Fruit fly (Drosophila melanogaster) whole organism, embryonic: Measurements from ENCODE around the gene Tpr2.
A peak's percentile ranks its signal among the peaks of the same experiment; 100 is the strongest.

Source experiments
- Awh ChIP-seq: fragments of 200-800 bp; sonication (Bioruptor generic); IDR thresholded peaks from 2 replicates; pipeline ENCODE4, ENCODE4 v1.3.6; 2022; ENCODE audit warnings: missing biosample characterization, missing genetic modification characterization
- CG11247 ChIP-seq: fragments of 200-800 bp; sonication (Bioruptor generic); IDR thresholded peaks from 2 replicates; pipeline ENCODE4 v1.3.6; 2022; ENCODE audit warnings: missing biosample characterization, missing genetic modification characterization
- CG14965 ChIP-seq: fragments of 200-800 bp; sonication (Bioruptor generic); optimal IDR thresholded peaks from 2 replicates; lab custom pipeline; 2016; ENCODE audit warnings: missing biosample characterization, missing genetic modification characterization, borderline replicate concordance
- CG15269 ChIP-seq: fragments of 200-800 bp; sonication (Bioruptor generic); optimal IDR thresholded peaks from 2 replicates; lab custom pipeline; 2018; ENCODE audit warnings: missing biosample characterization, mild to moderate bottlenecking, missing genetic modification characterization, moderate library complexity
- CG15601 ChIP-seq: fragments of 200-800 bp; sonication (Bioruptor generic); optimal IDR thresholded peaks from 3 replicates; lab custom pipeline; 2019; ENCODE audit warnings: missing biosample characterization, mild to moderate bottlenecking, missing genetic modification characterization, moderate library complexity
- CG15696 ChIP-seq: fragments of 200-800 bp; sonication (Bioruptor generic); optimal IDR thresholded peaks from 2 replicates; lab custom pipeline; 2019; ENCODE audit warnings: missing biosample characterization, mild to moderate bottlenecking, missing genetic modification characterization, moderate library complexity
- CG16815 ChIP-seq: fragments of 200-800 bp; sonication (Bioruptor generic); optimal IDR thresholded peaks from 3 replicates; lab custom pipeline; 2017; ENCODE audit warnings: missing biosample characterization, mild to moderate bottlenecking, missing genetic modification characterization
- CG17186 ChIP-seq: fragments of 200-800 bp; sonication (Bioruptor generic); optimal IDR thresholded peaks from 3 replicates; lab custom pipeline; 2017; ENCODE audit warnings: missing biosample characterization, missing genetic modification reagents, missing genetic modification characterization
- CG17385 ChIP-seq: fragments of 200-800 bp; sonication (Bioruptor generic); optimal IDR thresholded peaks from 3 replicates; lab custom pipeline; 2018; ENCODE audit warnings: missing biosample characterization, mild to moderate bottlenecking, missing genetic modification characterization
- CG17568 ChIP-seq: fragments of 200-800 bp; sonication (Bioruptor generic); optimal IDR thresholded peaks from 2 replicates; lab custom pipeline; 2018; ENCODE audit warnings: missing biosample characterization, mild to moderate bottlenecking, missing genetic modification characterization, moderate library complexity
- CG18262 ChIP-seq: fragments of 200-800 bp; optimal IDR thresholded peaks from 3 replicates; lab custom pipeline; 2019; ENCODE audit warnings: missing biosample characterization, mild to moderate bottlenecking, missing genetic modification characterization, moderate library complexity
- CG1832 ChIP-seq: fragments of 200-800 bp; sonication (Bioruptor generic); optimal IDR thresholded peaks from 2 replicates; lab custom pipeline; 2017; ENCODE audit warnings: missing biosample characterization, mild to moderate bottlenecking, missing genetic modification characterization, inconsistent platforms
- CG2129 ChIP-seq: fragments of 200-800 bp; sonication (Bioruptor generic); IDR thresholded peaks from 2 replicates; pipeline ENCODE4 v1.3.6; 2022; ENCODE audit warnings: missing biosample characterization, missing genetic modification characterization; ENCODE audit not compliant: partially characterized antibody
- CG2202 ChIP-seq: fragments of 200-800 bp; sonication (Bioruptor generic); optimal IDR thresholded peaks from 2 replicates; lab custom pipeline; 2018; ENCODE audit warnings: missing biosample characterization, mild to moderate bottlenecking, missing genetic modification characterization
- CG30403 ChIP-seq: fragments of 200-800 bp; sonication (Bioruptor generic); optimal IDR thresholded peaks from 3 replicates; lab custom pipeline; 2016; ENCODE audit warnings: missing biosample characterization, missing genetic modification characterization
- CG3163 ChIP-seq: fragments of 200-800 bp; sonication (Bioruptor generic); optimal IDR thresholded peaks from 3 replicates; lab custom pipeline; 2016; ENCODE audit warnings: missing biosample characterization, missing genetic modification characterization
- CG4854 ChIP-seq: fragments of 200-800 bp; sonication (Bioruptor generic); optimal IDR thresholded peaks from 2 replicates; lab custom pipeline; 2016; ENCODE audit warnings: missing biosample characterization, missing genetic modification characterization, inconsistent platforms
- CG7839 ChIP-seq: fragments of 200-800 bp; sonication (Bioruptor generic); optimal IDR thresholded peaks from 3 replicates; lab custom pipeline; 2018; ENCODE audit warnings: missing biosample characterization, mild to moderate bottlenecking, missing genetic modification characterization, moderate library complexity
- CG7987 ChIP-seq: fragments of 200-800 bp; sonication (Bioruptor generic); optimal IDR thresholded peaks from 2 replicates; lab custom pipeline; 2018; ENCODE audit warnings: missing biosample characterization, mild to moderate bottlenecking, missing genetic modification characterization, moderate library complexity
- CG9609 ChIP-seq: fragments of 200-800 bp; sonication (Bioruptor generic); optimal IDR thresholded peaks from 3 replicates; lab custom pipeline; 2016; ENCODE audit warnings: missing biosample characterization, missing genetic modification characterization
- Camta ChIP-seq: fragments of 200-800 bp; sonication (Bioruptor generic); optimal IDR thresholded peaks from 2 replicates; lab custom pipeline; 2016; ENCODE audit warnings: missing biosample characterization, missing genetic modification characterization
- Dfd ChIP-seq, 2 experiments: fragments of >200 bp; optimal IDR thresholded peaks; 2 replicates each; lab custom pipeline; 2017; ENCODE audit warnings: missing biosample characterization in 2 of 2, missing genetic modification characterization in 2 of 2
- Dip2 ChIP-seq: fragments of 200-800 bp; sonication (Bioruptor generic); IDR thresholded peaks from 2 replicates; pipeline ENCODE4 v1.3.6; 2022; ENCODE audit warnings: missing biosample characterization, missing genetic modification characterization
- Fer2 ChIP-seq: fragments of 200-800 bp; sonication (Bioruptor generic); optimal IDR thresholded peaks from 2 replicates; lab custom pipeline; 2018; ENCODE audit warnings: missing biosample characterization, mild to moderate bottlenecking, missing genetic modification characterization, moderate library complexity
- H2.0 ChIP-seq: fragments of 200-800 bp; sonication (Bioruptor generic); IDR thresholded peaks from 2 replicates; pipeline ENCODE4 v1.3.6; 2022; ENCODE audit warnings: missing biosample characterization, missing genetic modification characterization
- HHEX ChIP-seq: fragments of 200-800 bp; sonication (Bioruptor generic); optimal IDR thresholded peaks from 3 replicates; lab custom pipeline; 2017; ENCODE audit warnings: missing biosample characterization, mild to moderate bottlenecking, missing genetic modification characterization, missing genetic modification reagents
- NFAT ChIP-seq: fragments of 200-800 bp; sonication (Bioruptor generic); IDR thresholded peaks from 2 replicates; pipeline ENCODE4 v1.3.6; 2022; ENCODE audit warnings: missing biosample characterization, missing genetic modification characterization
- YL-1 ChIP-seq: fragments of 200-800 bp; sonication (Bioruptor generic); optimal IDR thresholded peaks from 3 replicates; lab custom pipeline; 2017; ENCODE audit warnings: missing biosample characterization, mild to moderate bottlenecking, missing genetic modification characterization
- btn ChIP-seq: fragments of 200-800 bp; sonication (Bioruptor generic); optimal IDR thresholded peaks from 2 replicates; lab custom pipeline; 2016; ENCODE audit warnings: missing biosample characterization, missing genetic modification characterization
- disco-r ChIP-seq: fragments of 200-800 bp; sonication (Bioruptor generic); optimal IDR thresholded peaks from 2 replicates; lab custom pipeline; 2016; ENCODE audit warnings: missing biosample characterization, missing genetic modification characterization
- dysf ChIP-seq: fragments of 200-800 bp; sonication (Bioruptor generic); IDR thresholded peaks from 3 replicates; pipeline ENCODE4 v1.3.6; 2022; ENCODE audit warnings: missing biosample characterization, missing genetic modification characterization
- esg ChIP-seq: fragments of 200-800 bp; sonication (Bioruptor generic); conservative IDR thresholded peaks from 2 replicates; pipeline ENCODE4 v1.3.6; 2022; ENCODE audit warnings: missing biosample characterization, missing genetic modification characterization
- fd102C ChIP-seq: fragments of 200-800 bp; sonication (Bioruptor generic); optimal IDR thresholded peaks from 2 replicates; lab custom pipeline; 2018; ENCODE audit warnings: missing biosample characterization, mild to moderate bottlenecking, missing genetic modification characterization, moderate library complexity
- kah ChIP-seq: fragments of 200-800 bp; sonication (Bioruptor generic); optimal IDR thresholded peaks from 2 replicates; lab custom pipeline; 2018; ENCODE audit warnings: missing biosample characterization, mild to moderate bottlenecking, missing genetic modification characterization
- kay ChIP-seq: fragments of 200-800 bp; sonication (Bioruptor generic); optimal IDR thresholded peaks from 2 replicates; lab custom pipeline; 2016; ENCODE audit warnings: missing biosample characterization, missing genetic modification characterization
- klu ChIP-seq: fragments of 200-800 bp; sonication (Bioruptor generic); IDR thresholded peaks from 2 replicates; pipeline ENCODE4 v1.3.6; 2022; ENCODE audit warnings: missing biosample characterization, missing genetic modification characterization
- lab ChIP-seq: fragments of 200-800 bp; sonication (Bioruptor generic); optimal IDR thresholded peaks from 3 replicates; lab custom pipeline; 2017; ENCODE audit warnings: missing biosample characterization, missing genetic modification characterization, mild to moderate bottlenecking, moderate library complexity, missing genetic modification reagents
- lmd ChIP-seq: fragments of 200-800 bp; sonication (Bioruptor generic); IDR thresholded peaks from 2 replicates; pipeline ENCODE4 v1.3.6; 2022; ENCODE audit warnings: missing biosample characterization, missing genetic modification characterization
- nom ChIP-seq: fragments of 200-800 bp; sonication (Bioruptor generic); optimal IDR thresholded peaks from 2 replicates; lab custom pipeline; 2017; ENCODE audit warnings: missing biosample characterization, missing genetic modification characterization, mild to moderate bottlenecking, moderate library complexity, missing genetic modification reagents
- p53 ChIP-seq: fragments of 200-800 bp; sonication (Bioruptor generic); optimal IDR thresholded peaks from 2 replicates; lab custom pipeline; 2016; ENCODE audit warnings: missing biosample characterization, missing genetic modification characterization
- phol ChIP-seq: fragments of 200-800 bp; sonication (Bioruptor generic); optimal IDR thresholded peaks from 3 replicates; lab custom pipeline; 2018; ENCODE audit warnings: missing biosample characterization, mild to moderate bottlenecking, missing genetic modification characterization, moderate library complexity
- pros ChIP-seq: fragments of 200-800 bp; sonication (Bioruptor generic); optimal IDR thresholded peaks from 3 replicates; lab custom pipeline; 2019; ENCODE audit warnings: missing biosample characterization, mild to moderate bottlenecking, missing genetic modification characterization, moderate library complexity
- ro ChIP-seq: fragments of 200-800 bp; sonication (Bioruptor generic); IDR thresholded peaks from 2 replicates; pipeline ENCODE4 v1.3.6; 2022; ENCODE audit warnings: missing biosample characterization, missing genetic modification characterization
- sisA ChIP-seq: fragments of 200-800 bp; sonication (Bioruptor generic); IDR thresholded peaks from 2 replicates; pipeline ENCODE4 v1.3.6; 2022; ENCODE audit warnings: missing biosample characterization, missing genetic modification characterization
- sob ChIP-seq: fragments of 200-800 bp; sonication (Bioruptor generic); IDR thresholded peaks from 2 replicates; pipeline ENCODE4 v1.3.6; 2022; ENCODE audit warnings: missing biosample characterization, missing genetic modification characterization
- ssp ChIP-seq: fragments of 200-800 bp; sonication (Bioruptor generic); IDR thresholded peaks from 2 replicates; pipeline ENCODE4 v1.3.6; 2022; ENCODE audit warnings: missing biosample characterization, missing genetic modification characterization
- trh ChIP-seq: fragments of 200-800 bp; sonication (Bioruptor generic); optimal IDR thresholded peaks from 2 replicates; lab custom pipeline; 2016; ENCODE audit warnings: missing biosample characterization, missing genetic modification characterization
- vvl ChIP-seq: fragments of 200-800 bp; sonication (Bioruptor generic); IDR thresholded peaks from 2 replicates; pipeline ENCODE4 v1.3.6; 2022; ENCODE audit warnings: missing biosample characterization, missing genetic modification characterization
- zf30C ChIP-seq: fragments of 200-800 bp; sonication (Bioruptor generic); optimal IDR thresholded peaks from 3 replicates; lab custom pipeline; 2018; ENCODE audit warnings: missing biosample characterization, mild to moderate bottlenecking, missing genetic modification characterization

The Tpr2 gene

dm6 chr2L:16547652-16548417, 56.5 kb downstream of the Tpr2 start (continued):
- TF ChIP-seq Dfd (GFP tag; optimal IDR thresholded peaks at IDR 0.05; lab: Kevin White, UChicago) (no peak), dysf (GFP tag; lab: Robert Waterston, UW) (peak; percentile 69), kay (no peak), CG17568 (GFP tag; lab: Kevin White, UChicago) (peak; percentile 59), sob (GFP tag; lab: Robert Waterston, UW) (0 out of 2 replicates have a peak, but pooled peaks have one; percentile 37), esg (peak; percentile 38; the same call in 1 of the 2 replicates), CG18262 (tag; lab: Kevin White, UChicago) (peak; percentile 32), HHEX (peak; percentile 71), Fer2 (tag; lab: Kevin White, UChicago) (peak; percentile 76), lab (GFP tag; lab: Kevin White, UChicago) (peak; percentile 91), NFAT (GFP tag; lab: Robert Waterston, UW) (no peak), H2.0 (GFP tag; lab: Robert Waterston, UW) (no peak), pros (GFP tag; lab: Kevin White, UChicago) (peak; percentile 13), p53 (GFP tag; lab: Kevin White, UChicago) (no peak), CG7987 (GFP tag; lab: Kevin White, UChicago) (no peak), ssp (GFP tag; lab: Robert Waterston, UW) (no peak), vvl (GFP tag; lab: Robert Waterston, UW) (peak; percentile 26; the same call in 1 of the 2 replicates), CG2129 (no peak), zf30C (GFP tag; lab: Kevin White, UChicago) (no peak), trh (GFP tag; lab: Kevin White, UChicago) (no peak), lmd (peak; percentile 36; the same call in 1 of the 2 replicates), CG4854 (no peak), btn (GFP tag; lab: Kevin White, UChicago) (no peak), YL-1 (no peak), CG1832 (GFP tag; lab: Kevin White, UChicago) (no peak), CG3163 (GFP tag; lab: Kevin White, UChicago) (peak; percentile 74), CG17186 (GFP tag; lab: Kevin White, UChicago) (no peak), CG14965 (no peak), CG15601 (no peak), CG2202 (no peak), CG17385 (GFP tag; lab: Kevin White, UChicago) (peak; percentile 61), CG15696 (no peak), ro (GFP tag; lab: Robert Waterston, UW) (no peak), sisA (no peak), Awh (no peak), CG30403 (GFP tag; lab: Kevin White, UChicago) (peak; percentile 35), Dip2 (no peak), CG11247 (no peak), CG9609 (peak; percentile 14), phol (tag; lab: Kevin White, UChicago) (peak; percentile 46), kah (GFP tag; lab: Kevin White, UChicago) (no peak), CG7839 (peak; percentile 50), Camta (GFP tag; lab: Kevin White, UChicago) (no peak), disco-r (no peak), CG16815 (GFP tag; lab: Kevin White, UChicago) (peak; percentile 35), klu (GFP tag; lab: Robert Waterston, UW) (0 out of 2 replicates have a peak, but pooled peaks have one; percentile 27), fd102C (GFP tag; lab: Kevin White, UChicago) (no peak), CG15269 (tag; lab: Kevin White, UChicago) (peak; percentile 78), nom (no peak)
